Fruit fly (Drosophila melanogaster) whole organism, pupa: ENCODE measurements around the gene Gr22f.

Source experiments
- CG10348 ChIP-seq: fragments of 200-800 bp; sonication (Bioruptor generic); IDR thresholded peaks from 2 replicates; pipeline ENCODE4 v1.3.6; 2022; ENCODE audit warnings: missing biosample characterization, missing genetic modification characterization
- CG12605 ChIP-seq: fragments of 200-800 bp; sonication (Bioruptor generic); IDR thresholded peaks from 2 replicates; pipeline ENCODE4 v1.3.6; 2022; ENCODE audit warnings: missing biosample characterization, missing genetic modification characterization
- CG13204 ChIP-seq: fragments of 200-800 bp; sonication (Bioruptor generic); optimal IDR thresholded peaks from 2 replicates; lab custom pipeline; 2018; ENCODE audit warnings: missing biosample characterization, mild to moderate bottlenecking, missing genetic modification characterization, moderate library complexity
- CG14655 ChIP-seq: fragments of 200-800 bp; sonication (Bioruptor generic); optimal IDR thresholded peaks from 3 replicates; lab custom pipeline; 2017; ENCODE audit warnings: mild to moderate bottlenecking, missing biosample characterization, missing genetic modification reagents, missing genetic modification characterization
- CG15710 ChIP-seq: fragments of 200-800 bp; sonication (Bioruptor generic); optimal IDR thresholded peaks from 2 replicates; lab custom pipeline; 2018; ENCODE audit warnings: missing biosample characterization, mild to moderate bottlenecking, missing genetic modification characterization, moderate library complexity
- CG17806 ChIP-seq: fragments of 200-800 bp; sonication (Bioruptor generic); optimal IDR thresholded peaks from 2 replicates; lab custom pipeline; 2018; ENCODE audit warnings: missing biosample characterization, mild to moderate bottlenecking, missing genetic modification characterization, moderate library complexity
- CG32121 ChIP-seq: fragments of 200-800 bp; sonication (Bioruptor generic); IDR thresholded peaks from 2 replicates; pipeline ENCODE4 v1.3.6; 2022; ENCODE audit warnings: missing biosample characterization, missing genetic modification characterization
- CG34367 ChIP-seq: fragments of 200-800 bp; sonication (Bioruptor generic); optimal IDR thresholded peaks from 2 replicates; lab custom pipeline; 2018; ENCODE audit warnings: missing biosample characterization, mild to moderate bottlenecking, missing genetic modification characterization
- CG4496 ChIP-seq: fragments of 200-800 bp; sonication (Bioruptor generic); IDR thresholded peaks from 3 replicates; pipeline ENCODE4 v1.3.6; 2022; ENCODE audit warnings: missing biosample characterization, missing genetic modification characterization
- CG8159 ChIP-seq: fragments of 200-800 bp; sonication (Bioruptor generic); optimal IDR thresholded peaks from 3 replicates; lab custom pipeline; 2018; ENCODE audit warnings: missing biosample characterization, mild to moderate bottlenecking, missing genetic modification characterization, moderate library complexity
- CG8301 ChIP-seq: fragments of 200-800 bp; sonication (Bioruptor generic); optimal IDR thresholded peaks from 2 replicates; lab custom pipeline; 2018; ENCODE audit warnings: missing biosample characterization, mild to moderate bottlenecking, missing genetic modification characterization
- CG9948 ChIP-seq: fragments of 200-800 bp; sonication (Bioruptor generic); optimal IDR thresholded peaks from 2 replicates; lab custom pipeline; 2018; ENCODE audit warnings: missing biosample characterization, mild to moderate bottlenecking, missing genetic modification characterization, moderate library complexity
- D1 ChIP-seq: fragments of 200-800 bp; sonication (Bioruptor generic); optimal IDR thresholded peaks from 2 replicates; lab custom pipeline; 2018; ENCODE audit warnings: missing biosample characterization, mild to moderate bottlenecking, missing genetic modification characterization, moderate library complexity
- EcR ChIP-seq: fragments of 200-800 bp; sonication (Bioruptor generic); optimal IDR thresholded peaks from 3 replicates; lab custom pipeline; 2019; ENCODE audit warnings: missing biosample characterization, missing genetic modification characterization, mild to moderate bottlenecking, moderate library complexity, missing genetic modification reagents
- Ets98B ChIP-seq: fragments of 200-800 bp; sonication (Bioruptor generic); IDR thresholded peaks from 2 replicates; pipeline ENCODE4 v1.3.6; 2022; ENCODE audit warnings: missing biosample characterization, missing genetic modification characterization
- Pif1A ChIP-seq: fragments of 200-800 bp; sonication (Bioruptor generic); optimal IDR thresholded peaks from 3 replicates; lab custom pipeline; 2016; ENCODE audit warnings: missing biosample characterization, missing genetic modification characterization
- Pif1B ChIP-seq: fragments of 200-800 bp; sonication (Bioruptor generic); optimal IDR thresholded peaks from 3 replicates; lab custom pipeline; 2016; ENCODE audit warnings: missing biosample characterization, missing genetic modification characterization
- Snoo ChIP-seq: fragments of 200-800 bp; sonication (Bioruptor generic); optimal IDR thresholded peaks from 3 replicates; lab custom pipeline; 2017; ENCODE audit warnings: missing biosample characterization, mild to moderate bottlenecking, missing genetic modification characterization, inconsistent platforms
- fd96Ca ChIP-seq: fragments of 200-800 bp; sonication (Bioruptor generic); IDR thresholded peaks from 3 replicates; pipeline ENCODE4 v1.3.6; 2022; ENCODE audit warnings: missing biosample characterization, missing genetic modification characterization
- gl ChIP-seq: fragments of 200-800 bp; sonication (Bioruptor generic); optimal IDR thresholded peaks from 2 replicates; lab custom pipeline; 2018; ENCODE audit warnings: missing biosample characterization, mild to moderate bottlenecking, missing genetic modification characterization
- rn ChIP-seq: fragments of 200-800 bp; sonication (Bioruptor generic); IDR thresholded peaks from 2 replicates; pipeline ENCODE4 v1.3.6; 2022; ENCODE audit warnings: missing biosample characterization, missing genetic modification characterization

The Gr22f gene

DNA sequence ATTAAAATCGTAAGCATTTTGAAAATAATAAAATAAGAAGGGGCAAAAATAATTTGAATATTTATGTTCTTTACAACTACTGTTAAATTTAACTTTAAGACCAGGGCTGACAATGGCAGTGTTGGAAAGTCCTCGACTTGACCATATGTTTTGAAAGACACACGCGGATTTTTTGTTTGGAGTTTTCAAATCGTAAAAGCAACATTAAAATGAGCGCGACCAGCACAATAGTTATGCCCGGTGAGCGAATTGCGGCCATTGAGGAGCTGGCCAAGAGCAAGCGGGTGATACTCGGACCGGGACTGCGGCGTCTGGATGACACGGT, 27.7 kb downstream of the Gr22f start, which contains the start of gene Rrp40:
Gene Rrp40 (plus strand): TSS at position 113 of the 325 bp plus-strand sequence.
- TF ChIP-seq CG17806 (tag; lab: Kevin White, UChicago): no peak
- TF ChIP-seq EcR (GFP tag; lab: Kevin White, UChicago): no peak
- TF ChIP-seq CG4496 (GFP tag; lab: Robert Waterston, UW): 0 out of 3 replicates have a peak, but pooled peaks have one; percentile 36
- TF ChIP-seq CG8159 (tag; lab: Kevin White, UChicago): no peak
- no peak for TF ChIP-seq Ets98B
- TF ChIP-seq Pif1B: no peak
- TF ChIP-seq CG14655: no peak
- TF ChIP-seq, all 21 proteins: peak for 1

DNA sequence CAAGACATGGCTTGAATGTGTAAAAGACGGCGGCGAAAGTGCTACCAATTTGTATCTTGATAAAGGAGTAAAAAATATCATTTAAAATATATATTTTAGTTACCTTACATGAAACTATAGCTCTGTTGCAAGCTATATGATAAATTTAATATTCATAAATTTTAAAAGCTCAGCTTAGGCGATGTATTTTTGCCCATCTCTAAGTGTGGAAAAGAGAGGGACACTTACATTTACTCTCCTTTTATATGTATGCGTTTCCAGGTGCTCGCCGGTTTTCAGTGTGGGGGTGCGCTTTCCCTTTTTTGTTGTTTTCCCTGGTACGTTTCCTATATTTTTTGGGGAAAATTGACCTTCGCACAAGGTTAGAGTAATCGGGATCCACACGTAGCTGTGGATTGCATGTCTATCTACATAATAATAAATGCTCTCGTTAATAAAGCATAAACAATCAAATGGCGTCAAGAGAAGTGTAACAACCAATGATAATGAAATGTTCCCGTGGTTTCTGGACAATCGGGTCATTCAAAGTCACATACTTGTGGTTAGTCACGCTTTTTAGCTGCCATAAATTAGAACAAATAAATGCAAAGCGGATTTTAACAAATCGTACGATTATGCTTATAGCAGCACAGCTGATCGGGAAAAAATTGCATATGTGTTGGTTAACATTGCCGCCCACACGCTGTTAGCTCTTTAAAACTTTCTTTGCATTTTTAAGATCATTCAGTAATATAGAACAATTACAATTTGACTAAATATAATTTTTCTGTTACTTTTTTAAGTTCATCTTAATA, 28.2 kb downstream of the Gr22f start:
- TF ChIP-seq rn (GFP tag; lab: Robert Waterston, UW): peak; percentile 85
- TF ChIP-seq CG4496 (GFP tag; lab: Robert Waterston, UW): peak; percentile 97
- TF ChIP-seq Pif1A (GFP tag; lab: Kevin White, UChicago): peak; percentile 98
- no peak for TF ChIP-seq CG8159 (tag; lab: Kevin White, UChicago)
- peak; percentile 96 for TF ChIP-seq CG8301 (tag; lab: Kevin White, UChicago)
- TF ChIP-seq gl (tag; lab: Kevin White, UChicago): peak; percentile 87
- peak; percentile 99 for TF ChIP-seq Pif1B
- TF ChIP-seq fd96Ca (GFP tag; lab: Robert Waterston, UW): peak; percentile 97
- TF ChIP-seq D1 (tag; lab: Kevin White, UChicago): peak; percentile 94
- peak; percentile 93 for TF ChIP-seq CG17806 (tag; lab: Kevin White, UChicago)
- peak; percentile 93 for TF ChIP-seq CG12605 (GFP tag; lab: Robert Waterston, UW)
- TF ChIP-seq CG14655: peak; percentile 97
- TF ChIP-seq EcR (GFP tag; lab: Kevin White, UChicago): peak; percentile 70
- TF ChIP-seq CG34367 (tag; lab: Kevin White, UChicago): peak; percentile 96
- TF ChIP-seq Snoo (tag; lab: Kevin White, UChicago): peak; percentile 99
- TF ChIP-seq CG32121 (GFP tag; lab: Robert Waterston, UW): peak; percentile 97
- TF ChIP-seq Ets98B: peak; percentile 95
- TF ChIP-seq CG13204: peak; percentile 97
- peak; percentile 82 for TF ChIP-seq CG10348 (GFP tag; lab: Robert Waterston, UW)
- TF ChIP-seq CG9948: peak; percentile 96
- peak; percentile 99 for TF ChIP-seq CG15710 (tag; lab: Kevin White, UChicago)
- TF ChIP-seq, all 21 proteins: peak for 20

DNA sequence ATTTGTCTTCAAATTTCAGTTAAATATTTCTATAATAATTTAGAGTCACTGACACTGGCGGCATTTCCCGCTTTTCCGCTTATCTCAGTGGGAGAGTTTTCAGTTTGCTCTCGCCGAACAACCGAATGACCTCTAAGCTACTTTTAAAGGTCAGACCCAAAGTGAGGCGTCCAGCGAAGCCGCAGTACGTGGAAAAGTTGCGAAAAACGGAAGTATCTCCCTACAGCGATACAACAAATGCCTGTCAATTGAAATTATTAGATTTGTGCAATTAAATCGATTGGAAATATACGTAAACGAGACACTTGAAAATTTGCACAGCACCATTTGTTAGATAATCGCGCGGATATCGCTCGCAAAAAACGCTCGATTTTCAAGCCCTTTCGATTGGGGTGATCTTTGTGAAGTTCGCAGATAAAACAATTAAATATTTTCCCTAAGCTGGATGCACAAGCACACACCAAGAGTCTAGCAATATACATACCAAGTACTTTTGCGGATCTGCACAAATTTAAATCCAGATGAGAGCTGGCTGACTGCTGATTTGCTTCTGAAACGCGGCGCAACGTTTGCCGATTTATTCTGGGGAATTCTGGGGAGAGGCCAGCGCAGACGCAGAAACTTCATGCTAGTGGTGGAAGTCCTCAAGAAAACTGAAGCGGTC, 29.0 kb downstream of the Gr22f start:
- TF ChIP-seq CG4496 (GFP tag; lab: Robert Waterston, UW): no peak
- TF ChIP-seq rn (GFP tag; lab: Robert Waterston, UW): no peak
- peak; percentile 97 for TF ChIP-seq CG8159 (tag; lab: Kevin White, UChicago)
- TF ChIP-seq gl (tag; lab: Kevin White, UChicago): no peak
- no peak for TF ChIP-seq Pif1B
- TF ChIP-seq Ets98B: no peak
- no peak for TF ChIP-seq CG12605 (GFP tag; lab: Robert Waterston, UW)
- TF ChIP-seq D1 (tag; lab: Kevin White, UChicago): no peak
- peak; percentile 31 for TF ChIP-seq EcR (GFP tag; lab: Kevin White, UChicago)
- TF ChIP-seq CG13204: no peak
- TF ChIP-seq CG9948: no peak
- TF ChIP-seq CG17806 (tag; lab: Kevin White, UChicago): no peak
- no peak for TF ChIP-seq CG14655
- TF ChIP-seq CG10348 (GFP tag; lab: Robert Waterston, UW): no peak
- no peak for TF ChIP-seq CG15710 (tag; lab: Kevin White, UChicago)
- no peak for TF ChIP-seq CG8301 (tag; lab: Kevin White, UChicago)

DNA sequence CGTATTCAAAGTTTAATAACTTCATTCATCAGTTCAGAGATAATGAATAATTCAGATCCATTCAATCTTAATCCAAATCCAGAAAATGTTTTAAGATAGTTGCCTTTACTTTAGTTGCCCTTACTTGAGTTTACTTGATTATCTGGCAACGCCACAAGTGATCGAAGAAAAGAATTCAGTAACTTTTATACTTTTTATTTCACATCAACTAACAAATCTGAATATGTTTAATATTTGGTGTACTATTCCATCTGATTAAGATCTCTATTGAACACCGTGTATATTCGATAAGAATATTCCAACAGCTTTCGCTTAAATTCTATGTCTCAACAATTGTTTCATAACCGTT, 31.7 kb downstream of the Gr22f start:
- no peak for TF ChIP-seq Ets98B
- peak; percentile 23 for TF ChIP-seq CG8159 (tag; lab: Kevin White, UChicago)

DNA sequence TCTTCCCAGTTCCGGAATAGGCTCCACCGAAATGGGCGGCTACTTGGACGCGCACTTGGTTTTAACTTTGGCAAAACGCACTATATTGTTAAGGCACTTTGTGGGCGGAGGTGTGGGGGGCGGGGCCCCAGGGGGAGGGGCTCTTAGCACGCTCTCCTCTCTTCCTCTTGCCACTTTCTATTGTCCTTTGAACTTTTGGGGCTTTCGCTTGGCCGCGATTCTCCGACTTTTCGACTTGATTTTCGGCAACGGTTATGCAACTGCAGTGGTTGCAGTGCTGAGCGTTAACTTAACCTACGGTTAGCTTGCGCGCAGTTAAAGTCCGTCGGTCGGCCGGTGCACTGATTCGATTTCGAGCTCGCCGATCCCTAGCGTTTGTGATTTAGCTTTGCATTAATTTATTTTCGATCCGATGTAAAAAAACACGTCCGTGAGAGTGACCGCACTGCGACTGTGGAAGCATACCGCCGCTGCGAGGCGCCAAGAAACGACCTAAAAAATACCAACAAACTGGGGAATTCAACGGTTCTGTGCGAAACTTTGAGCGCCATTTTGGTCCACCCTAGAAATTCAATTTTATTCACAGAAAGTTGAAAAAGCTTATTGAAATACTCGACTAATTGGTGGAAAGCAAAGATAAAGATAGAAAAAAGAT, 32.2 kb downstream of the Gr22f start, which contains the start of gene Rim2:
Gene Rim2 (minus strand): TSS at position 452 of the 655 bp plus-strand sequence.
- no peak for TF ChIP-seq CG34367 (tag; lab: Kevin White, UChicago)
- no peak for TF ChIP-seq CG9948
- no peak for TF ChIP-seq gl (tag; lab: Kevin White, UChicago)
- peak; percentile 33; the same call in 1 of the 2 replicates for TF ChIP-seq CG12605 (GFP tag; lab: Robert Waterston, UW)
- TF ChIP-seq CG17806 (tag; lab: Kevin White, UChicago): no peak
- peak; percentile 24; the same call in 1 of the 2 replicates for TF ChIP-seq CG32121 (GFP tag; lab: Robert Waterston, UW)
- TF ChIP-seq Pif1B: no peak
- no peak for TF ChIP-seq EcR (GFP tag; lab: Kevin White, UChicago)
- TF ChIP-seq rn (GFP tag; lab: Robert Waterston, UW): no peak
- TF ChIP-seq Ets98B: peak; percentile 23; the same call in 1 of the 2 replicates
- TF ChIP-seq CG8159 (tag; lab: Kevin White, UChicago): peak; percentile 100
- TF ChIP-seq Snoo (tag; lab: Kevin White, UChicago): no peak
- TF ChIP-seq CG8301 (tag; lab: Kevin White, UChicago): no peak
- no peak for TF ChIP-seq Pif1A (GFP tag; lab: Kevin White, UChicago)
